Fruit fly (Drosophila melanogaster): ENCODE measurements around the gene RpL26.

The RpL26 gene

dm6 chr3L:18898770-18899278 is at the start of gene RpL26 (continued):
- TF ChIP-seq ssp (GFP tag; IDR thresholded peaks at IDR 0.05) (peak; percentile 68), CG7745 (tag; optimal IDR thresholded peaks at IDR 0.05) (no peak), Abd-B (GFP tag; optimal IDR thresholded peaks at IDR 0.05) (peak; percentile 61), bowl (GFP tag; IDR thresholded peaks at IDR 0.05) (no peak), Dek (tag; optimal IDR thresholded peaks at IDR 0.05) (peak; percentile 72), CG6854 (GFP tag; optimal IDR thresholded peaks at IDR 0.05) (peak; percentile 25), cg (GFP tag; optimal IDR thresholded peaks at IDR 0.05) (no peak), abd-A (tag; optimal IDR thresholded peaks at IDR 0.05) (no peak), CG17829 (tag; optimal IDR thresholded peaks at IDR 0.05) (peak; percentile 76), tio (GFP tag; optimal IDR thresholded peaks at IDR 0.05) (no peak), CG17568 (GFP tag; optimal IDR thresholded peaks at IDR 0.05) (no peak), CG14014 (GFP tag; IDR thresholded peaks at IDR 0.05) (peak; percentile 46; the same call in 1 of the 2 replicates), CG34224 (GFP tag; IDR thresholded peaks at IDR 0.05; ENCODE audit: partially characterized antibody) (peak; percentile 95), amos (GFP tag; IDR thresholded peaks at IDR 0.05; ENCODE audit: partially characterized antibody) (peak; percentile 93), crc (GFP tag; optimal IDR thresholded peaks at IDR 0.05) (peak; percentile 65), D (optimal IDR thresholded peaks at IDR 0.05) (peak; percentile 52), D (GFP tag; optimal IDR thresholded peaks at IDR 0.05) (peak; percentile 17), tll (GFP tag; optimal IDR thresholded peaks at IDR 0.05) (peak in 1 of 2 experiments; percentile 88), CG13296 (GFP tag; optimal IDR thresholded peaks at IDR 0.05) (peak; percentile 82), CG2678 (tag; optimal IDR thresholded peaks at IDR 0.05) (peak; percentile 76), Hmr (GFP tag; optimal IDR thresholded peaks at IDR 0.05) (no peak), gt (GFP tag; IDR thresholded peaks at IDR 0.05) (no peak), grau (tag; optimal IDR thresholded peaks at IDR 0.05) (peak; percentile 83), Trl (optimal IDR thresholded peaks at IDR 0.05) (no peak), Trl (GFP tag; optimal IDR thresholded peaks at IDR 0.05) (peak; percentile 77), br (optimal IDR thresholded peaks at IDR 0.05) (no peak), CG1647 (GFP tag; optimal IDR thresholded peaks at IDR 0.05) (peak; percentile 44), nerfin-2 (GFP tag; IDR thresholded peaks at IDR 0.05; ENCODE audit: partially characterized antibody) (peak; percentile 90), Xbp1 (GFP tag; optimal IDR thresholded peaks at IDR 0.05) (peak; percentile 84), CG14441 (GFP tag; IDR thresholded peaks at IDR 0.05) (peak; percentile 73), CG10321 (GFP tag; IDR thresholded peaks at IDR 0.05) (no peak), CG43689 (GFP tag; IDR thresholded peaks at IDR 0.05) (no peak), dan (GFP tag; IDR thresholded peaks at IDR 0.05) (no peak), crp (GFP tag; optimal IDR thresholded peaks at IDR 0.05) (peak in 1 of 2 experiments; percentile 54), pnt (GFP tag; optimal IDR thresholded peaks at IDR 0.05) (peak; percentile 78), CG13775 (GFP tag; optimal IDR thresholded peaks at IDR 0.05) (peak; percentile 87), Bdp1 (GFP tag; optimal IDR thresholded peaks at IDR 0.05) (peak; percentile 74), fd96Cb (tag; optimal IDR thresholded peaks at IDR 0.05) (peak; percentile 42), shn (GFP tag; optimal IDR thresholded peaks at IDR 0.05) (peak; percentile 91), Meics (GFP tag; optimal IDR thresholded peaks at IDR 0.05) (peak; percentile 68), en (GFP tag; optimal IDR thresholded peaks at IDR 0.05) (peak; percentile 54), chn (GFP tag; optimal IDR thresholded peaks at IDR 0.05) (peak; percentile 84), maf-S (GFP tag; optimal IDR thresholded peaks at IDR 0.05) (peak; percentile 86), Dref (GFP tag; IDR thresholded peaks at IDR 0.05) (peak; percentile 58), tap (tag; optimal IDR thresholded peaks at IDR 0.05) (peak; percentile 57), Hr78 (GFP tag; optimal IDR thresholded peaks at IDR 0.05) (no peak), YL-1 (GFP tag; optimal IDR thresholded peaks at IDR 0.05) (peak; percentile 89), tna (GFP tag; IDR thresholded peaks at IDR 0.05; ENCODE audit: partially characterized antibody) (peak; percentile 85), sim (GFP tag; IDR thresholded peaks at IDR 0.05) (no peak), fd3F (GFP tag; optimal IDR thresholded peaks at IDR 0.05) (peak; percentile 66)
